Fruit fly (Drosophila melanogaster) whole organism, embryonic: ENCODE results near the gene CG10298.

Experiments used
- Asciz ChIP-seq: fragments of 200-800 bp; sonication (Bioruptor generic); optimal IDR thresholded peaks from 2 replicates; lab custom pipeline; 2017; ENCODE audit warnings: missing biosample characterization, mild to moderate bottlenecking, missing genetic modification characterization, missing genetic modification reagents
- Awh ChIP-seq: fragments of 200-800 bp; sonication (Bioruptor generic); IDR thresholded peaks from 2 replicates; pipeline ENCODE4, ENCODE4 v1.3.6; 2022; ENCODE audit warnings: missing biosample characterization, missing genetic modification characterization
- CG10147 ChIP-seq: fragments of 200-800 bp; sonication (Bioruptor generic); optimal IDR thresholded peaks from 2 replicates; lab custom pipeline; 2019; ENCODE audit warnings: missing biosample characterization, mild to moderate bottlenecking, missing genetic modification characterization, moderate library complexity
- CG11085 ChIP-seq: fragments of 200-800 bp; sonication (Bioruptor generic); IDR thresholded peaks from 2 replicates; pipeline ENCODE4 v1.3.6; 2022; ENCODE audit warnings: missing biosample characterization, missing genetic modification characterization
- CG11456 ChIP-seq: fragments of 200-800 bp; sonication (Bioruptor generic); IDR thresholded peaks from 3 replicates; pipeline ENCODE4 v1.3.6; 2022; ENCODE audit warnings: missing biosample characterization, missing genetic modification characterization
- CG11696 ChIP-seq: fragments of 200-800 bp; sonication (Bioruptor generic); IDR thresholded peaks from 2 replicates; pipeline ENCODE4 v1.3.6; 2022; ENCODE audit warnings: missing biosample characterization, missing genetic modification characterization
- CG12769 ChIP-seq: fragments of 200-800 bp; sonication (Bioruptor generic); optimal IDR thresholded peaks from 2 replicates; lab custom pipeline; 2019; ENCODE audit warnings: missing biosample characterization, mild to moderate bottlenecking, missing genetic modification characterization, moderate library complexity
- CG14050 ChIP-seq: fragments of 200-800 bp; sonication (Bioruptor generic); IDR thresholded peaks from 3 replicates; pipeline ENCODE4 v1.3.6; 2022; ENCODE audit warnings: missing biosample characterization, missing genetic modification characterization
- CG15269 ChIP-seq: fragments of 200-800 bp; sonication (Bioruptor generic); optimal IDR thresholded peaks from 2 replicates; lab custom pipeline; 2018; ENCODE audit warnings: missing biosample characterization, mild to moderate bottlenecking, missing genetic modification characterization, moderate library complexity
- CG18599 ChIP-seq: fragments of 200-800 bp; sonication (Bioruptor generic); optimal IDR thresholded peaks from 3 replicates; lab custom pipeline; 2017; ENCODE audit warnings: missing biosample characterization, missing genetic modification characterization, mild to moderate bottlenecking, moderate library complexity, missing genetic modification reagents
- CG30020 ChIP-seq: fragments of 200-800 bp; optimal IDR thresholded peaks from 2 replicates; lab custom pipeline; 2019; ENCODE audit warnings: missing biosample characterization, mild to moderate bottlenecking, missing genetic modification characterization, moderate library complexity
- CG31224 ChIP-seq: fragments of 200-800 bp; sonication (Bioruptor generic); IDR thresholded peaks from 2 replicates; pipeline ENCODE4 v1.3.6; 2022; ENCODE audit warnings: missing biosample characterization, missing genetic modification characterization
- CG31388 ChIP-seq: fragments of 200-800 bp; sonication (Bioruptor generic); optimal IDR thresholded peaks from 2 replicates; lab custom pipeline; 2016; ENCODE audit warnings: missing biosample characterization, missing genetic modification characterization
- CG34224 ChIP-seq: fragments of 200-800 bp; sonication (Bioruptor generic); IDR thresholded peaks from 3 replicates; pipeline ENCODE4 v1.3.6; 2022; ENCODE audit warnings: missing biosample characterization, missing genetic modification characterization; ENCODE audit not compliant: partially characterized antibody
- CG3847 ChIP-seq: fragments of 200-800 bp; sonication (Bioruptor generic); IDR thresholded peaks from 2 replicates; pipeline ENCODE4 v1.3.6; 2022; ENCODE audit warnings: missing biosample characterization, missing genetic modification characterization
- CG4360 ChIP-seq: fragments of 200-800 bp; sonication (Bioruptor generic); IDR thresholded peaks from 2 replicates; pipeline ENCODE4 v1.3.6; 2022; ENCODE audit warnings: missing biosample characterization, missing genetic modification characterization
- CG8478 ChIP-seq: fragments of >200 bp; optimal IDR thresholded peaks from 2 replicates; lab custom pipeline; 2018
- CG8765 ChIP-seq: fragments of 200-800 bp; sonication (Bioruptor generic); IDR thresholded peaks from 2 replicates; pipeline ENCODE4 v1.3.6; 2022; ENCODE audit warnings: missing biosample characterization, missing genetic modification characterization
- CG9609 ChIP-seq: fragments of 200-800 bp; sonication (Bioruptor generic); optimal IDR thresholded peaks from 3 replicates; lab custom pipeline; 2016; ENCODE audit warnings: missing biosample characterization, missing genetic modification characterization
- CG9727 ChIP-seq: fragments of 200-800 bp; sonication (Bioruptor generic); optimal IDR thresholded peaks from 3 replicates; lab custom pipeline; 2017; ENCODE audit warnings: missing biosample characterization, mild to moderate bottlenecking, missing genetic modification characterization
- CoRest ChIP-seq: fragments of 200-800 bp; sonication (Bioruptor generic); optimal IDR thresholded peaks from 3 replicates; lab custom pipeline; 2018; ENCODE audit warnings: missing biosample characterization, mild to moderate bottlenecking, missing genetic modification characterization, moderate library complexity
- CrebB ChIP-seq: fragments of 200-800 bp; sonication (Bioruptor generic); optimal IDR thresholded peaks from 3 replicates; lab custom pipeline; 2018; ENCODE audit warnings: missing biosample characterization, mild to moderate bottlenecking, missing genetic modification characterization
- Deaf1 ChIP-seq: fragments of 200-800 bp; optimal IDR thresholded peaks from 3 replicates; lab custom pipeline; 2019; ENCODE audit warnings: missing biosample characterization, mild to moderate bottlenecking, missing genetic modification characterization, moderate library complexity
- Dip3 ChIP-seq: fragments of 200-800 bp; sonication (Bioruptor generic); optimal IDR thresholded peaks from 3 replicates; lab custom pipeline; 2016; ENCODE audit warnings: missing biosample characterization, missing genetic modification characterization
- Dp ChIP-seq: fragments of 200-800 bp; sonication (Bioruptor generic); optimal IDR thresholded peaks from 2 replicates; lab custom pipeline; 2018; ENCODE audit warnings: missing biosample characterization, mild to moderate bottlenecking, missing genetic modification characterization, moderate library complexity
- E2f2 ChIP-seq: fragments of 200-800 bp; sonication (Bioruptor generic); IDR thresholded peaks from 2 replicates; pipeline ENCODE4 v1.3.6; 2022; ENCODE audit warnings: missing biosample characterization, missing genetic modification characterization
- HLH54F ChIP-seq: fragments of 200-800 bp; sonication (Bioruptor generic); optimal IDR thresholded peaks from 3 replicates; lab custom pipeline; 2016; ENCODE audit warnings: missing biosample characterization, missing genetic modification characterization
- Hand ChIP-seq: fragments of 200-800 bp; sonication (Bioruptor generic); optimal IDR thresholded peaks from 2 replicates; lab custom pipeline; 2017; ENCODE audit warnings: mild to moderate bottlenecking, missing biosample characterization, missing genetic modification reagents, missing genetic modification characterization
- Jarid2 ChIP-seq: fragments of 200-800 bp; sonication (Bioruptor generic); optimal IDR thresholded peaks from 3 replicates; lab custom pipeline; 2017; ENCODE audit warnings: mild to moderate bottlenecking, missing biosample characterization, missing genetic modification reagents, missing genetic modification characterization
- MTF-1 ChIP-seq: fragments of 200-800 bp; sonication (Bioruptor generic); optimal IDR thresholded peaks from 2 replicates; lab custom pipeline; 2018; ENCODE audit warnings: missing biosample characterization, mild to moderate bottlenecking, missing genetic modification characterization, borderline replicate concordance
- Mes4 ChIP-seq: fragments of 200-800 bp; sonication (Bioruptor generic); optimal IDR thresholded peaks from 2 replicates; lab custom pipeline; 2016; ENCODE audit warnings: missing biosample characterization, missing genetic modification characterization
- Ptx1 ChIP-seq: fragments of 200-800 bp; sonication (Bioruptor generic); IDR thresholded peaks from 2 replicates; pipeline ENCODE4 v1.3.6; 2022; ENCODE audit warnings: missing biosample characterization, missing genetic modification characterization
- Rfx ChIP-seq: fragments of 200-800 bp; sonication (Bioruptor generic); IDR thresholded peaks from 2 replicates; pipeline ENCODE4 v1.3.6; 2022; ENCODE audit warnings: missing biosample characterization, missing genetic modification characterization
- Sin3A ChIP-seq: fragments of >200 bp; optimal IDR thresholded peaks from 2 replicates; lab custom pipeline; 2018
- al ChIP-seq: fragments of 200-800 bp; sonication (Bioruptor generic); IDR thresholded peaks from 2 replicates; pipeline ENCODE4 v1.3.6; 2022; ENCODE audit warnings: missing biosample characterization, missing genetic modification characterization
- aop ChIP-seq: fragments of 200-800 bp; sonication (Bioruptor generic); IDR thresholded peaks from 2 replicates; pipeline ENCODE4 v1.3.6; 2022; ENCODE audit warnings: missing biosample characterization, missing genetic modification characterization
- bsh ChIP-seq, 2 experiments: fragments of 200-800 bp; sonication (Bioruptor generic); optimal IDR thresholded peaks; 2 replicates each; lab custom pipeline; 2017 to 2018; ENCODE audit warnings: mild to moderate bottlenecking in 2 of 2, missing biosample characterization in 2 of 2, missing genetic modification characterization in 2 of 2, moderate library complexity in 1 of 2
- chinmo ChIP-seq: fragments of 200-800 bp; sonication (Bioruptor generic); IDR thresholded peaks from 4 replicates; pipeline ENCODE4 v1.3.6; 2022; ENCODE audit warnings: missing biosample characterization, missing genetic modification characterization; ENCODE audit not compliant: partially characterized antibody
- corto ChIP-seq: fragments of 200-800 bp; sonication (Bioruptor generic); optimal IDR thresholded peaks from 2 replicates; lab custom pipeline; 2016; ENCODE audit warnings: missing biosample characterization, mild to moderate bottlenecking, missing genetic modification characterization, moderate library complexity
- gce ChIP-seq: fragments of 200-800 bp; sonication (Bioruptor generic); IDR thresholded peaks from 3 replicates; pipeline ENCODE4 v1.3.6; 2022; ENCODE audit warnings: missing biosample characterization, missing genetic modification characterization
- gcm2 ChIP-seq: fragments of 200-800 bp; sonication (Bioruptor generic); optimal IDR thresholded peaks from 2 replicates; lab custom pipeline; 2016; ENCODE audit warnings: missing biosample characterization, missing genetic modification characterization
- gfzf ChIP-seq: fragments of 200-800 bp; sonication (Bioruptor generic); optimal IDR thresholded peaks from 2 replicates; lab custom pipeline; 2016; ENCODE audit warnings: missing biosample characterization, mild to moderate bottlenecking, missing genetic modification characterization, moderate library complexity
- hth ChIP-seq: fragments of >200 bp; optimal IDR thresholded peaks from 2 replicates; lab custom pipeline; 2017; ENCODE audit warnings: inconsistent platforms
- jing ChIP-seq: fragments of 200-800 bp; sonication (Bioruptor generic); optimal IDR thresholded peaks from 2 replicates; lab custom pipeline; 2018; ENCODE audit warnings: missing biosample characterization, mild to moderate bottlenecking, missing genetic modification characterization
- luna ChIP-seq: fragments of 200-800 bp; sonication (Bioruptor generic); optimal IDR thresholded peaks from 2 replicates; lab custom pipeline; 2016; ENCODE audit warnings: missing biosample characterization, missing genetic modification characterization
- mam ChIP-seq: fragments of 200-800 bp; sonication (Bioruptor generic); optimal IDR thresholded peaks from 3 replicates; lab custom pipeline; 2016; ENCODE audit warnings: missing biosample characterization, missing genetic modification characterization
- nerfin-2 ChIP-seq: fragments of 200-800 bp; sonication (Bioruptor generic); IDR thresholded peaks from 2 replicates; pipeline ENCODE4 v1.3.6; 2022; ENCODE audit warnings: missing biosample characterization, missing genetic modification characterization; ENCODE audit not compliant: partially characterized antibody
- onecut ChIP-seq: fragments of 200-800 bp; sonication (Bioruptor generic); IDR thresholded peaks from 2 replicates; pipeline ENCODE4 v1.3.6; 2022; ENCODE audit warnings: missing biosample characterization, missing genetic modification characterization
- pho ChIP-seq: fragments of 200-800 bp; sonication (Bioruptor generic); optimal IDR thresholded peaks from 2 replicates; lab custom pipeline; 2016; ENCODE audit warnings: missing biosample characterization, missing genetic modification characterization
- sr ChIP-seq: fragments of 200-800 bp; sonication (Bioruptor generic); IDR thresholded peaks from 3 replicates; pipeline ENCODE4 v1.3.6; 2022; ENCODE audit warnings: missing biosample characterization, missing genetic modification characterization
- vnd ChIP-seq: fragments of 200-800 bp; sonication (Bioruptor generic); IDR thresholded peaks from 3 replicates; pipeline ENCODE4 v1.3.6; 2022; ENCODE audit warnings: missing biosample characterization, missing genetic modification characterization; ENCODE audit not compliant: partially characterized antibody
- zen2 ChIP-seq: fragments of 200-800 bp; sonication (Bioruptor generic); IDR thresholded peaks from 3 replicates; pipeline ENCODE4 v1.3.6; 2022; ENCODE audit warnings: missing biosample characterization, missing genetic modification characterization; ENCODE audit not compliant: partially characterized antibody
- zfh2 ChIP-seq: fragments of 200-800 bp; sonication (Bioruptor generic); optimal IDR thresholded peaks from 2 replicates; lab custom pipeline; 2016; ENCODE audit warnings: missing biosample characterization, missing genetic modification characterization

Gene CG10298

DNA sequence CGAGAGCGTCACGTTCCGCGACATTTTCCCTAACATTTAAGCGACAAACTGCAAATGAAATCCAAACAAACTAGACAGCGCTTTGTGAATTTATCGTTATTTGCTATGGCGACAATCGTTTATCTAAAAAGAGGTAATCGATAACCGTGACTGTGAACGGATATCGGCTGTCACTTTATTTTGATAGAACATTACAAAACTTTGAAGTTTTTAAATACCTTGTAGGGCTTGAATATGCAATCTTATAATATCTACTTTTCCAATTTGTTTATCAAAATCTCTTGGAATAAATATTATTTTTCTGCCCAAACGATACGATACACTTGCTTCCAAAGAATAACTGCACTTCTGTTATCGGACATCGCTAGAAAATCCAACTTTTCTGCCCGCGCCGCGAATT lies 37.3 kb downstream of the CG10298 start, which contains the start of the genes CG1024 and TfIIFalpha (continued):
- no peak for TF ChIP-seq zfh2 (GFP tag; lab: Kevin White, UChicago)
- no peak for TF ChIP-seq CG11456 (GFP tag; lab: Robert Waterston, UW)
- peak; percentile 43 for TF ChIP-seq CG30020 (tag; lab: Kevin White, UChicago)
- TF ChIP-seq mam (GFP tag; lab: Kevin White, UChicago): peak; percentile 8
- TF ChIP-seq CG9609 (GFP tag; lab: Kevin White, UChicago): no peak
- no peak for TF ChIP-seq CG8478 (lab: Kevin White, UChicago)
- TF ChIP-seq CoRest: peak; percentile 24
- no peak for TF ChIP-seq Jarid2
- peak; percentile 96 for TF ChIP-seq CG34224
- no peak for TF ChIP-seq bsh (GFP tag; optimal IDR thresholded peaks at IDR 0.05; lab: Kevin White, UChicago)
- TF ChIP-seq CG8765 (GFP tag; lab: Robert Waterston, UW): no peak
- TF ChIP-seq chinmo (GFP tag; lab: Robert Waterston, UW): peak; percentile 78; the same call in 2 of the 4 replicates
- no peak for TF ChIP-seq gcm2
- no peak for TF ChIP-seq gfzf (GFP tag; lab: Kevin White, UChicago)
- no peak for TF ChIP-seq jing
- peak; percentile 96 for TF ChIP-seq nerfin-2 (GFP tag; lab: Robert Waterston, UW)
- no peak for TF ChIP-seq al
- TF ChIP-seq CG11696 (GFP tag; lab: Robert Waterston, UW): no peak
- TF ChIP-seq gce (GFP tag; lab: Robert Waterston, UW): no peak
- no peak for TF ChIP-seq CG4360 (GFP tag; lab: Robert Waterston, UW)
- TF ChIP-seq CG3847 (GFP tag; lab: Robert Waterston, UW): no peak
- TF ChIP-seq CG14050 (GFP tag; lab: Robert Waterston, UW): no peak
- no peak for TF ChIP-seq sr (GFP tag; lab: Robert Waterston, UW)
- no peak for TF ChIP-seq pho (GFP tag; lab: Kevin White, UChicago)
- no peak for TF ChIP-seq CG11085
- TF ChIP-seq CG31388: no peak
- TF ChIP-seq MTF-1: no peak
- TF ChIP-seq CG15269 (tag; lab: Kevin White, UChicago): no peak
- TF ChIP-seq CG9727 (GFP tag; lab: Kevin White, UChicago): no peak
- TF ChIP-seq Asciz (GFP tag; lab: Kevin White, UChicago): no peak
- no peak for TF ChIP-seq CrebB
- no peak for TF ChIP-seq Rfx (GFP tag; lab: Robert Waterston, UW)
- no peak for TF ChIP-seq Awh (GFP tag; lab: Robert Waterston, UW)
- TF ChIP-seq corto (GFP tag; lab: Kevin White, UChicago): no peak
- no peak for TF ChIP-seq CG31224 (GFP tag; lab: Robert Waterston, UW)
- TF ChIP-seq onecut (GFP tag; lab: Robert Waterston, UW): no peak
- TF ChIP-seq Dip3 (GFP tag; lab: Kevin White, UChicago): no peak
- no peak for TF ChIP-seq CG10147 (GFP tag; lab: Kevin White, UChicago)
- peak; percentile 64 for TF ChIP-seq E2f2 (GFP tag; lab: Robert Waterston, UW)
- no peak for TF ChIP-seq Mes4
- TF ChIP-seq CG18599 (GFP tag; lab: Kevin White, UChicago): no peak
- peak; percentile 84 for TF ChIP-seq vnd (GFP tag; lab: Robert Waterston, UW)
- no peak for TF ChIP-seq Hand
- TF ChIP-seq Deaf1 (tag; lab: Kevin White, UChicago): no peak
- TF ChIP-seq aop (GFP tag; lab: Robert Waterston, UW): no peak
- no peak for TF ChIP-seq hth (lab: Kevin White, UChicago)
- TF ChIP-seq Dp: peak; percentile 55
- peak; percentile 90 for TF ChIP-seq zen2 (GFP tag; lab: Robert Waterston, UW)
- TF ChIP-seq Sin3A (lab: Kevin White, UChicago): peak; percentile 34
- TF ChIP-seq luna (GFP tag; lab: Kevin White, UChicago): no peak
- no peak for TF ChIP-seq Ptx1 (GFP tag; lab: Robert Waterston, UW)
- no peak for TF ChIP-seq CG12769 (tag; lab: Kevin White, UChicago)
- no peak for TF ChIP-seq HLH54F (GFP tag; lab: Kevin White, UChicago)
